Fruit fly (Drosophila melanogaster) whole organism, adult: ENCODE results near the gene Mcm2.

ENCODE experiments used
- CG11617 ChIP-seq: fragments of 200-800 bp; sonication (Bioruptor generic); optimal IDR thresholded peaks from 2 replicates; lab custom pipeline; 2017; ENCODE audit warnings: mild to moderate bottlenecking, missing biosample characterization, missing genetic modification reagents, missing genetic modification characterization
- CG12768 ChIP-seq: fragments of 200-800 bp; sonication (Bioruptor generic); optimal IDR thresholded peaks from 2 replicates; lab custom pipeline; 2017; ENCODE audit warnings: missing biosample characterization, missing genetic modification characterization, mild to moderate bottlenecking, moderate library complexity, missing genetic modification reagents
- CG14711 ChIP-seq: fragments of 200-800 bp; sonication (Bioruptor generic); optimal IDR thresholded peaks from 2 replicates; lab custom pipeline; 2018; ENCODE audit warnings: missing biosample characterization, mild to moderate bottlenecking, missing genetic modification characterization, moderate library complexity
- CG1620 ChIP-seq: fragments of 200-800 bp; sonication (Bioruptor generic); optimal IDR thresholded peaks from 2 replicates; lab custom pipeline; 2016; ENCODE audit warnings: missing biosample characterization, missing genetic modification characterization
- CG33017 ChIP-seq: fragments of 200-800 bp; sonication (Bioruptor generic); optimal IDR thresholded peaks from 2 replicates; lab custom pipeline; 2018; ENCODE audit warnings: missing biosample characterization, mild to moderate bottlenecking, missing genetic modification characterization, moderate library complexity
- CG5204 ChIP-seq: fragments of 200-800 bp; sonication (Bioruptor generic); optimal IDR thresholded peaks from 2 replicates; lab custom pipeline; 2016; ENCODE audit warnings: missing biosample characterization, missing genetic modification characterization
- CG7045 ChIP-seq: fragments of 200-800 bp; sonication (Bioruptor generic); optimal IDR thresholded peaks from 2 replicates; lab custom pipeline; 2017; ENCODE audit warnings: missing biosample characterization, mild to moderate bottlenecking, missing genetic modification characterization
- CG7101 ChIP-seq: fragments of 200-800 bp; sonication (Bioruptor generic); optimal IDR thresholded peaks from 2 replicates; lab custom pipeline; 2018; ENCODE audit warnings: missing biosample characterization, mild to moderate bottlenecking, missing genetic modification characterization, moderate library complexity
- Clk ChIP-seq: fragments of 200-800 bp; sonication (Bioruptor generic); optimal IDR thresholded peaks from 2 replicates; lab custom pipeline; 2017; ENCODE audit warnings: missing biosample characterization, missing genetic modification characterization
- Crg-1 ChIP-seq: fragments of 200-800 bp; sonication (Bioruptor generic); optimal IDR thresholded peaks from 2 replicates; lab custom pipeline; 2016; ENCODE audit warnings: missing biosample characterization, missing genetic modification characterization
- Hr96 ChIP-seq: fragments of 200-800 bp; sonication (Bioruptor generic); optimal IDR thresholded peaks from 2 replicates; lab custom pipeline; 2016; ENCODE audit warnings: missing biosample characterization, missing genetic modification characterization
- Mnt ChIP-seq: fragments of 200-800 bp; sonication (Bioruptor generic); optimal IDR thresholded peaks from 2 replicates; lab custom pipeline; 2016; ENCODE audit warnings: missing biosample characterization, mild to moderate bottlenecking, missing genetic modification characterization
- bab1 ChIP-seq: fragments of 200-800 bp; sonication (Bioruptor generic); optimal IDR thresholded peaks from 3 replicates; lab custom pipeline; 2019; ENCODE audit warnings: missing biosample characterization, mild to moderate bottlenecking, missing genetic modification characterization, moderate library complexity
- cic ChIP-seq: fragments of 200-800 bp; sonication (Bioruptor generic); optimal IDR thresholded peaks from 2 replicates; lab custom pipeline; 2017; ENCODE audit warnings: missing biosample characterization, mild to moderate bottlenecking, missing genetic modification characterization, moderate library complexity
- cnc ChIP-seq, 2 experiments: fragments of >200 bp; optimal IDR thresholded peaks; 2 replicates each; lab custom pipeline; 2017
- kay ChIP-seq: fragments of 200-800 bp; sonication (Bioruptor generic); peaks from one replicate; lab custom pipeline; 2016; ENCODE audit warnings: missing biosample characterization, missing genetic modification characterization, borderline replicate concordance
- ovo ChIP-seq: fragments of 200-800 bp; sonication (Bioruptor generic); optimal IDR thresholded peaks from 2 replicates; lab custom pipeline; 2016; ENCODE audit warnings: missing biosample characterization, missing genetic modification characterization
- pad ChIP-seq: fragments of 200-800 bp; sonication (Bioruptor generic); optimal IDR thresholded peaks from 3 replicates; lab custom pipeline; 2017; ENCODE audit warnings: missing biosample characterization, missing genetic modification characterization, mild to moderate bottlenecking, moderate library complexity, missing genetic modification reagents
- tj ChIP-seq: fragments of 200-800 bp; sonication (Bioruptor generic); optimal IDR thresholded peaks from 3 replicates; lab custom pipeline; 2017; ENCODE audit warnings: missing biosample characterization, mild to moderate bottlenecking, missing genetic modification characterization, moderate library complexity
- toe ChIP-seq: fragments of 200-800 bp; sonication (Bioruptor generic); optimal IDR thresholded peaks from 2 replicates; lab custom pipeline; 2016; ENCODE audit warnings: missing biosample characterization, missing genetic modification characterization

The Mcm2 gene

DNA sequence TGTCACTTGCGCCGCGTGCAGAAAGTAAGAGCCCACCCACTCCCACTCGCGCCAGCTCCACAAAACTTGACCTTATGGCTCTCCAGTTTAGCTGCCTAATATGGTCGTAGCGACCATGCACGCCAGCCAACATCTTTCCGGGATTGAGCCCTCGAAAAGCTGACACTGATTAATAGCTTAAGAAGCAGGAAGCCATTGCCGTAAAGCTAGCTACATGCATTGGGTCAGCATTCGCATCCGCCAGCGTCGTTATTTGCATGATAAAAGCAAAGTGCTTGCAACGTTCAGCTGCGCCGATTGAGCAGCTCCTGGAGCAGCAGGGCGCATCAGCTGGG is 42.1 kb downstream of the Mcm2 start:
- TF ChIP-seq CG1620 (GFP tag; lab: Kevin White, UChicago), result no peak
- TF ChIP-seq CG5204, result no peak
- TF ChIP-seq bab1, result no peak
- no peak for TF ChIP-seq Crg-1 (GFP tag; lab: Kevin White, UChicago)
- no peak for TF ChIP-seq CG11617 (GFP tag; lab: Kevin White, UChicago)
- TF ChIP-seq tj (GFP tag; lab: Kevin White, UChicago), result no peak
- no peak for TF ChIP-seq kay (GFP tag; lab: Kevin White, UChicago)
- TF ChIP-seq pad (GFP tag; lab: Kevin White, UChicago), result no peak
- no peak for TF ChIP-seq toe (GFP tag; lab: Kevin White, UChicago)
- no peak for TF ChIP-seq CG7101 (tag; lab: Kevin White, UChicago)
- no peak for TF ChIP-seq CG14711 (tag; lab: Kevin White, UChicago)
- no peak for TF ChIP-seq CG33017 (tag; lab: Kevin White, UChicago)
- TF ChIP-seq Mnt (GFP tag; lab: Kevin White, UChicago), result no peak
- no peak for TF ChIP-seq cic (GFP tag; lab: Kevin White, UChicago)
- no peak for TF ChIP-seq cnc (optimal IDR thresholded peaks at IDR 0.05; lab: Kevin White, UChicago)
- TF ChIP-seq CG7045 (GFP tag; lab: Kevin White, UChicago), result no peak

DNA sequence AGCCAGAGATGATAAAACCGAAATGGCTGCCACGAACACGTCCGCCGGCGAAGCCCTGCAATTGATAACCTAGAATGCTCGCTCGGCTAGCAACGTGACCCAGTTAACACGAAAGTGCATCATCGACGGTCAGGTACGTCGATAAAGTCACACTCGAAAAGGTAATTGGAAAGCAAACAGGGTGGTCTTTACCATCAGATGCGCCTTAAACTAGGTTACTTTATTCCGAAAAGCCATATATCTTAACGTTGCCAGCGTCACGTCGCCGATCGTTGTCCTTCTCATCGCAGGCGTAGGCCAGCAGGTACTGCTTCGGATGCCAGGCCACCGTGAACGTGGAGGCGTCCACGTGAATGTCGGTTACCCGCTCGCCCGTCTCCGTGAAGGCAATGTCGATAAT is 42.5 kb downstream of the Mcm2 start:
- TF ChIP-seq Clk (GFP tag; lab: Kevin White, UChicago) (no peak), pad (GFP tag; lab: Kevin White, UChicago) (no peak), Mnt (GFP tag; lab: Kevin White, UChicago) (no peak), ovo (no peak), CG5204 (no peak), Crg-1 (GFP tag; lab: Kevin White, UChicago) (no peak), CG11617 (GFP tag; lab: Kevin White, UChicago) (no peak), CG7101 (tag; lab: Kevin White, UChicago) (no peak), cic (GFP tag; lab: Kevin White, UChicago) (no peak), CG7045 (GFP tag; lab: Kevin White, UChicago) (no peak), CG12768 (GFP tag; lab: Kevin White, UChicago) (no peak), CG1620 (GFP tag; lab: Kevin White, UChicago) (no peak), bab1 (no peak)

DNA sequence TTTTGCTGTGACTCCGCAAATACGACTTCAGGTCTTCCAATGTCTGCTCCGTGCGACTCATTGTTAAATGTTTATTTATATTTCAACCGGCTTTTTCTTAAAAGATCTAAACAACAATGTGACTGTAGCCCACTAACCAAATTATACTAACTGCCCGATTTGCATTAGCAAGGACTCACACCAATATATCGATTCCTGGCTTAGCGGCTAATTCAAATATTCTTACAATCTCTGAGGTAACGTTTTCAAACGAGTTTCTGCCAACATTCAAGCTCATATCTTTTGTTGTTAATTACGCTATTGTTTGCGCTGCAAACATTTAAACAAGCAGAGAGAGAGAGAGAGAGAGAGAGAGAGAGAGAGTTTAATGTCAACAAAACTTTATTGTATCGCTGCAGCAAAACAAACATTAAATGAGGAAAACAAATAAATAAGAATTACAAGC is 43.8 kb downstream of the Mcm2 start, which contains the start of gene tex:
TSS of gene tex (minus strand) at position 131 of the 445 bp plus-strand sequence.
- TF ChIP-seq Clk (GFP tag; lab: Kevin White, UChicago), result no peak
- peak; percentile 24 for TF ChIP-seq cic (GFP tag; lab: Kevin White, UChicago)

DNA sequence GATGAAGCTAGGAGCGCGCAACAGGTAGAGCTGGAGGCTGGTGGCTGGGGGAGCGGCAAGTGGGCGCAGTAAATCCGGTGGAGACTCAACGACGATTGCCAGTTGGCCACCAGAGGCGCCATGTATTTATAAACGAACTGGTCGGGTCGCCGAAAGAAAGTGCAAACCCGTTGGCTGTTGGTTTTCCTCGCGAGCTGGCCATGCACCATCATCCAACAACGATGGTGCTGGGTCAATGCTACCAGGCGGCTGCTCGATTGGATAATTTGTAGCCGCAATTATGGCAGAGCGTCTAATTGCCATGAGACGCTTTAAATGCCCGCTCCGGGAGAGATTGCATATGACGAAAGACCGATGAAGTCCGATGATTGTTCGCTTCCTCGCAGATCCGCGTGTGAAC is 45.9 kb downstream of the Mcm2 start, which contains the start of gene CG11693:
TSS of gene CG11693 (minus strand) at position 101 of the 400 bp plus-strand sequence.
- TF ChIP-seq CG33017 (tag; lab: Kevin White, UChicago), result no peak
- no peak for TF ChIP-seq cic (GFP tag; lab: Kevin White, UChicago)
- no peak for TF ChIP-seq CG7045 (GFP tag; lab: Kevin White, UChicago)
- TF ChIP-seq CG12768 (GFP tag; lab: Kevin White, UChicago), result no peak
- no peak for TF ChIP-seq Mnt (GFP tag; lab: Kevin White, UChicago)
- no peak for TF ChIP-seq CG14711 (tag; lab: Kevin White, UChicago)
- TF ChIP-seq bab1, result no peak

DNA sequence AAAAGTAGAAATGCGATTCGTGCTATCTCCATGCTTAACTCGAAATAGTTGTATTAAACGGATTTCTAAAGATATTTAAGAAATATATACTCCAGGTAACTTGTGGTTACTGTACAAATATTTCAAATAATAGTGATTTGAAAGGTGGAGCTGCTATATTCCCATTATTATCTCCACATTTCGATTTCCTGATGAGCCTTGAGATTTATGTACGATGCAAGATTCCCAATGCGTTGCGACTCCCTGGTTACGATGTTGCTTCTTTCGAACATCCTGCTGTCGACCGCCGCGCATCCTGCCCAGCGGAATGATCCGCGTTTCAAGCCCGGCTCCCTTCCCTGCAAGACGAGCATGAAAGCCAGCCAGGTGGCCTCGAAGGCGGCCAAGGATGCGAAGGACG is 47.3 kb downstream of the Mcm2 start, which contains the start of the genes CG11694 and CG11698:
TSS of gene CG11694 (minus strand) at position 101 of the 400 bp plus-strand sequence.
TSS of gene CG11698 (plus strand) at position 152 of the 400 bp plus-strand sequence.
- TF ChIP-seq toe (GFP tag; lab: Kevin White, UChicago) (no peak), kay (GFP tag; lab: Kevin White, UChicago) (no peak), Crg-1 (GFP tag; lab: Kevin White, UChicago) (no peak), CG14711 (tag; lab: Kevin White, UChicago) (no peak), ovo (no peak), CG1620 (GFP tag; lab: Kevin White, UChicago) (no peak), pad (GFP tag; lab: Kevin White, UChicago) (no peak), cnc (optimal IDR thresholded peaks at IDR 0.05; lab: Kevin White, UChicago) (no peak), CG12768 (GFP tag; lab: Kevin White, UChicago) (no peak), cic (GFP tag; lab: Kevin White, UChicago) (no peak), Hr96 (no peak), tj (GFP tag; lab: Kevin White, UChicago) (no peak), Mnt (GFP tag; lab: Kevin White, UChicago) (no peak), CG11617 (GFP tag; lab: Kevin White, UChicago) (no peak)

DNA sequence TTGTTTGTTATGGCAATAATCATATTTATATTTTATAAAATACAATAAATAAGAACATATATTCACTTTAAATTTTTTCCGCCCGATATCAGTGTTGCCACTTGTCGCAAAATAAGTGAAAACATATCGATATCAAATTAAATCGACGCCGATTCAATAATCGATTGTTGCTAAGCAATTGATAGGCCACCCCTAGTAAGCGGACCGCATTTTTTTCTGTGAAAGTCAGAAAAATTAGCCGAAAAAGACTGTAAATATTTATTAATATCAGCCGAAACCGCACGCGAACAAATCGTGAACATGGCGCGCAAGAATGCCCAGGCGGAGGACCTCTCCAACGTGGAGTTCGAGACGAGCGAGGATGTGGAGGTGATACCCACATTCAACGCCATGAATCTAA is 48.3 kb downstream of the Mcm2 start, which contains the start of gene CG7483:
TSS of gene CG7483 (plus strand) at position 171 of the 400 bp plus-strand sequence.
- TF ChIP-seq CG14711 (tag; lab: Kevin White, UChicago), result peak; percentile 72
- TF ChIP-seq Mnt (GFP tag; lab: Kevin White, UChicago), result peak; percentile 17
- no peak for TF ChIP-seq toe (GFP tag; lab: Kevin White, UChicago)
- TF ChIP-seq CG12768 (GFP tag; lab: Kevin White, UChicago), result no peak
- peak; percentile 57 for TF ChIP-seq bab1
- no peak for TF ChIP-seq kay (GFP tag; lab: Kevin White, UChicago)
